Worm (Caenorhabditis elegans) whole organism, L4 larva: ENCODE data around the gene F19G12.1.

Experiments used
- F49E8.2 ChIP-seq: sonication (generic microtip); optimal IDR thresholded peaks from 2 replicates; lab custom pipeline; 2016; ENCODE audit warnings: missing compliant biosample characterization, mild to moderate bottlenecking, missing genetic modification characterization, borderline replicate concordance
- Y48G9A.11 ChIP-seq: fragments of 200-800 bp; sonication (Bioruptor generic); IDR thresholded peaks from 2 replicates; pipeline ENCODE4 v1.3.6; 2022; ENCODE audit warnings: missing genetic modification reagents, missing genetic modification characterization, missing compliant biosample characterization
- ZK337.2 ChIP-seq: fragments of 200-800 bp; sonication (Bioruptor generic); IDR thresholded peaks from 2 replicates; pipeline ENCODE4 v1.3.6; 2022; ENCODE audit warnings: missing genetic modification reagents, missing genetic modification characterization, missing compliant biosample characterization
- ZK546.5 ChIP-seq, 2 experiments: sonication (generic microtip); optimal IDR thresholded peaks; 2 replicates each; lab custom pipeline; 2017; ENCODE audit warnings: missing biosample characterization in 2 of 2, missing genetic modification characterization in 2 of 2
- ama-1 ChIP-seq: fragments of 150-350 bp; optimal IDR thresholded peaks from 2 replicates; lab custom pipeline; 2014; ENCODE audit warnings: inconsistent platforms, mixed read lengths
- arid-1 ChIP-seq: fragments of 200-800 bp; sonication (Bioruptor generic); conservative IDR thresholded peaks from 2 replicates; pipeline ENCODE4 v1.3.6; 2022; ENCODE audit warnings: missing genetic modification reagents, missing genetic modification characterization, missing compliant biosample characterization
- ceh-28 ChIP-seq: fragments of 150-350 bp; optimal IDR thresholded peaks from 2 replicates; lab custom pipeline; 2014; ENCODE audit warnings: missing biosample characterization, missing genetic modification reagents, missing genetic modification characterization
- ceh-32 ChIP-seq: sonication (generic microtip); optimal IDR thresholded peaks from 2 replicates; lab custom pipeline; 2016; ENCODE audit warnings: mild to moderate bottlenecking, missing genetic modification characterization, missing compliant biosample characterization; ENCODE audit not compliant: poor library complexity
- ceh-62 ChIP-seq: sonication (generic microtip); optimal IDR thresholded peaks from 2 replicates; lab custom pipeline; 2017; ENCODE audit warnings: missing biosample characterization, missing genetic modification characterization
- ceh-82 ChIP-seq: sonication (generic microtip); optimal IDR thresholded peaks from 2 replicates; lab custom pipeline; 2017; ENCODE audit warnings: missing biosample characterization, missing genetic modification characterization
- ces-1 ChIP-seq: fragments of 150-350 bp; sonication (generic microtip); optimal IDR thresholded peaks from 4 replicates; lab custom pipeline; 2014; ENCODE audit warnings: missing biosample characterization, missing genetic modification reagents, missing genetic modification characterization
- ctbp-1 ChIP-seq: fragments of 200-800 bp; sonication (Bioruptor generic); IDR thresholded peaks from 2 replicates; pipeline ENCODE4 v1.3.6; 2022; ENCODE audit warnings: missing genetic modification reagents, missing genetic modification characterization, missing compliant biosample characterization
- daf-12 ChIP-seq: fragments of 150-350 bp; optimal IDR thresholded peaks from 2 replicates; lab custom pipeline; 2014; ENCODE audit warnings: missing biosample characterization, missing genetic modification reagents, missing genetic modification characterization
- daf-16 ChIP-seq, 3 experiments: sonication (generic microtip); optimal IDR thresholded peaks; 2 replicates each; lab custom pipeline; 2016 to 2017; ENCODE audit warnings: missing genetic modification characterization in 3 of 3, missing genetic modification reagents in 3 of 3, mild to moderate bottlenecking in 2 of 3, missing compliant biosample characterization in 2 of 3, missing biosample characterization in 1 of 3, moderate library complexity in 1 of 3
- dmd-8 ChIP-seq: fragments of 200-800 bp; sonication (Bioruptor generic); IDR thresholded peaks from 2 replicates; pipeline ENCODE4 v1.3.6; 2022; ENCODE audit warnings: missing genetic modification characterization, missing compliant biosample characterization
- dpl-1 ChIP-seq: fragments of 150-350 bp; optimal IDR thresholded peaks from 2 replicates; lab custom pipeline; 2014; ENCODE audit warnings: missing biosample characterization, missing genetic modification reagents, missing genetic modification characterization
- duxl-1 ChIP-seq: sonication (generic microtip); optimal IDR thresholded peaks from 2 replicates; lab custom pipeline; 2016; ENCODE audit warnings: mild to moderate bottlenecking, missing genetic modification characterization, moderate library complexity, missing compliant biosample characterization; ENCODE audit not compliant: poor library complexity
- egl-43 ChIP-seq: fragments of 200-800 bp; sonication (Bioruptor generic); IDR thresholded peaks from 2 replicates; pipeline ENCODE4 v1.3.6; 2022; ENCODE audit warnings: missing genetic modification reagents, missing genetic modification characterization, missing compliant biosample characterization
- fkh-10 ChIP-seq: fragments of 150-350 bp; optimal IDR thresholded peaks from 2 replicates; lab custom pipeline; 2014; ENCODE audit warnings: missing biosample characterization, missing genetic modification reagents, missing genetic modification characterization
- fos-1 ChIP-seq: fragments of 150-350 bp; optimal IDR thresholded peaks from 2 replicates; lab custom pipeline; 2014; ENCODE audit warnings: missing biosample characterization, missing genetic modification characterization
- gei-8 ChIP-seq: fragments of 200-800 bp; sonication (Bioruptor generic); optimal IDR thresholded peaks from 2 replicates; lab custom pipeline; 2018; ENCODE audit warnings: mild to moderate bottlenecking, missing genetic modification characterization, missing compliant biosample characterization
- hmg-1.1 ChIP-seq: fragments of 200-800 bp; sonication (Bioruptor generic); IDR thresholded peaks from 2 replicates; pipeline ENCODE4 v1.3.6; 2022; ENCODE audit warnings: missing genetic modification reagents, missing genetic modification characterization, missing compliant biosample characterization
- jun-1 ChIP-seq: fragments of 150-350 bp; optimal IDR thresholded peaks from 2 replicates; lab custom pipeline; 2014; ENCODE audit warnings: missing biosample characterization, missing genetic modification reagents, missing genetic modification characterization
- lim-7 ChIP-seq: fragments of 200-800 bp; sonication (Bioruptor generic); IDR thresholded peaks from 2 replicates; pipeline ENCODE4 v1.3.6; 2022; ENCODE audit warnings: missing genetic modification characterization, missing compliant biosample characterization
- lin-1 ChIP-seq: fragments of 200-800 bp; sonication (Bioruptor generic); IDR thresholded peaks from 2 replicates; pipeline ENCODE4 v1.3.6; 2022; ENCODE audit warnings: missing genetic modification reagents, missing genetic modification characterization, missing compliant biosample characterization
- lin-15B ChIP-seq: fragments of 150-350 bp; sonication (generic microtip); optimal IDR thresholded peaks from 3 replicates; lab custom pipeline; 2014; ENCODE audit warnings: missing biosample characterization, missing genetic modification characterization
- lin-38 ChIP-seq: fragments of 200-800 bp; sonication (Bioruptor generic); IDR thresholded peaks from 2 replicates; pipeline ENCODE4 v1.3.6; 2022; ENCODE audit warnings: missing genetic modification reagents, missing genetic modification characterization, missing compliant biosample characterization
- lir-3 ChIP-seq: sonication (generic microtip); optimal IDR thresholded peaks from 2 replicates; lab custom pipeline; 2016; ENCODE audit warnings: mild to moderate bottlenecking, missing genetic modification characterization, missing compliant biosample characterization
- madf-5 ChIP-seq, 2 experiments: fragments of 200-800 bp; sonication (Bioruptor generic); IDR thresholded peaks; 2 replicates each; pipeline ENCODE4 v1.3.6; 2022; ENCODE audit warnings: missing compliant biosample characterization in 2 of 2, missing genetic modification characterization in 2 of 2
- madf-9 ChIP-seq: fragments of 200-800 bp; sonication (Bioruptor generic); conservative IDR thresholded peaks from 2 replicates; pipeline ENCODE4 v1.3.6; 2022; ENCODE audit warnings: missing genetic modification reagents, missing genetic modification characterization, missing compliant biosample characterization
- mdl-1 ChIP-seq, 2 experiments: fragments of 150-350 bp in 1 of 2; sonication (generic microtip) in 1 of 2; optimal IDR thresholded peaks; 2 replicates each; lab custom pipeline; 2014 to 2017; ENCODE audit warnings: missing biosample characterization in 2 of 2, missing genetic modification characterization in 2 of 2
- mes-2 ChIP-seq: sonication (generic microtip); optimal IDR thresholded peaks from 2 replicates; lab custom pipeline; 2016; ENCODE audit warnings: missing genotype, mild to moderate bottlenecking, missing genetic modification characterization, missing compliant biosample characterization; ENCODE audit not compliant: poor library complexity, severe bottlenecking
- nhr-10 ChIP-seq: fragments of 150-350 bp; optimal IDR thresholded peaks from 2 replicates; lab custom pipeline; 2014; ENCODE audit warnings: missing biosample characterization, missing genetic modification characterization
- nhr-11 ChIP-seq: fragments of 150-350 bp; optimal IDR thresholded peaks from 2 replicates; lab custom pipeline; 2014; ENCODE audit warnings: missing biosample characterization, missing genetic modification characterization
- nhr-237 ChIP-seq: sonication (generic microtip); optimal IDR thresholded peaks from 2 replicates; lab custom pipeline; 2017; ENCODE audit warnings: missing biosample characterization, missing genetic modification characterization
- nhr-42 ChIP-seq: fragments of 200-800 bp; sonication (Bioruptor generic); IDR thresholded peaks from 2 replicates; pipeline ENCODE4 v1.3.6; 2022; ENCODE audit warnings: missing genetic modification characterization, missing compliant biosample characterization
- nhr-48 ChIP-seq: sonication (generic microtip); optimal IDR thresholded peaks from 2 replicates; lab custom pipeline; 2016; ENCODE audit warnings: mild to moderate bottlenecking, missing genetic modification characterization, missing compliant biosample characterization
- nhr-6 ChIP-seq: fragments of 150-350 bp; optimal IDR thresholded peaks from 2 replicates; lab custom pipeline; 2014; ENCODE audit warnings: missing biosample characterization, missing genetic modification characterization
- rbr-2 ChIP-seq: sonication (generic microtip); optimal IDR thresholded peaks from 2 replicates; lab custom pipeline; 2016; ENCODE audit warnings: missing genotype, missing genetic modification characterization, missing compliant biosample characterization
- skn-1 ChIP-seq: fragments of 150-350 bp; optimal IDR thresholded peaks from 2 replicates; lab custom pipeline; 2014; ENCODE audit warnings: missing biosample characterization, missing genetic modification characterization
- snpc-1.2 ChIP-seq: fragments of 200-800 bp; sonication (Bioruptor generic); IDR thresholded peaks from 2 replicates; pipeline ENCODE4 v1.3.6; 2022; ENCODE audit warnings: missing genetic modification reagents, missing genetic modification characterization, missing compliant biosample characterization
- snpc-4 ChIP-seq: fragments of 150-350 bp; optimal IDR thresholded peaks from 2 replicates; lab custom pipeline; 2014; ENCODE audit warnings: missing biosample characterization, missing genetic modification characterization
- tra-1 ChIP-seq: fragments of 200-800 bp; sonication (Bioruptor generic); IDR thresholded peaks from 2 replicates; pipeline ENCODE4 v1.3.6; 2022; ENCODE audit warnings: missing genetic modification reagents, missing genetic modification characterization, missing compliant biosample characterization
- unc-62 ChIP-seq, 3 experiments: fragments of 150-350 bp in 1 of 3; sonication (generic microtip); optimal IDR thresholded peaks in 2 of 3; peaks in 1 of 3; 1 replicate in 1 of 3; 2 replicates in 2 of 3; lab custom pipeline; 2014 to 2017; ENCODE audit warnings: missing biosample characterization in 3 of 3, missing genetic modification characterization in 3 of 3, missing genetic modification reagents in 3 of 3, missing genotype in 1 of 3
- zag-1 ChIP-seq: fragments of 150-350 bp; optimal IDR thresholded peaks from 2 replicates; lab custom pipeline; 2014; ENCODE audit warnings: missing biosample characterization, missing genetic modification characterization
- zfp-3 ChIP-seq: fragments of 200-800 bp; sonication (Bioruptor generic); conservative IDR thresholded peaks from 2 replicates; pipeline ENCODE4 v1.3.6; 2022; ENCODE audit warnings: missing genetic modification reagents, missing genetic modification characterization, missing compliant biosample characterization
- zip-2 ChIP-seq: fragments of 150-350 bp; optimal IDR thresholded peaks from 2 replicates; lab custom pipeline; 2014; ENCODE audit warnings: missing biosample characterization, missing genetic modification characterization

The F19G12.1 gene

ce11 chrX:1453770-1454169 lies 23.0 kb downstream of the F19G12.1 start, which contains the start of gene cebp-1 (continued):
- TF ChIP-seq daf-16 (GFP tag; optimal IDR thresholded peaks at IDR 0.05; lab: Kevin White, UChicago) (no peak), daf-16 (tag; optimal IDR thresholded peaks at IDR 0.05; lab: Kevin White, UChicago) (peak; percentile 67), nhr-48 (no peak), rbr-2 (no peak), mes-2 (peak; percentile 50), ZK337.2 (no peak), hmg-1.1 (no peak), F49E8.2 (tag; lab: Kevin White, UChicago) (no peak), tra-1 (GFP tag; lab: Robert Waterston, UW) (no peak), unc-62 (GFP tag; optimal IDR thresholded peaks at IDR 0.05 in 1 of 2; lab: Kevin White, UChicago) (peak in 1 of 2 experiments; percentile 88), unc-62 (tag; optimal IDR thresholded peaks at IDR 0.05; lab: Kevin White, UChicago) (no peak)

- peak; percentile 99 for TF ChIP-seq zip-2
- TF ChIP-seq lin-1 (GFP tag; lab: Robert Waterston, UW), result peak; percentile 91
- peak; percentile 41 for TF ChIP-seq dpl-1
- peak; percentile 86 for TF ChIP-seq arid-1 (GFP tag; lab: Robert Waterston, UW)
- peak; percentile 10 for TF ChIP-seq lir-3
- TF ChIP-seq mdl-1 (tag; optimal IDR thresholded peaks at IDR 0.05; lab: Kevin White, UChicago), result peak; percentile 84 to 95
- no peak for TF ChIP-seq ama-1
- TF ChIP-seq mes-2, result peak; percentile 72
- peak in 1 of 2 experiments; percentile 67 for TF ChIP-seq daf-16 (GFP tag; optimal IDR thresholded peaks at IDR 0.05; lab: Kevin White, UChicago)
- peak; percentile 80 for TF ChIP-seq daf-16 (tag; optimal IDR thresholded peaks at IDR 0.05; lab: Kevin White, UChicago)
- TF ChIP-seq ctbp-1 (GFP tag; lab: Robert Waterston, UW), result peak; percentile 67
- TF ChIP-seq duxl-1 (tag; lab: Kevin White, UChicago), result peak; percentile 64
- peak; percentile 60 for TF ChIP-seq gei-8 (GFP tag; lab: Kevin White, UChicago)
- no peak for TF ChIP-seq skn-1 (tag; lab: Kevin White, UChicago)
- TF ChIP-seq ceh-28 (tag; lab: Kevin White, UChicago), result no peak
- TF ChIP-seq fkh-10, result peak; percentile 45
- 0 out of 2 replicates have a peak, but pooled peaks have one; percentile 22 for TF ChIP-seq zfp-3 (GFP tag; lab: Robert Waterston, UW)
- no peak for TF ChIP-seq lin-15B (tag; lab: Kevin White, UChicago)
- TF ChIP-seq jun-1 (tag; lab: Kevin White, UChicago), result peak; percentile 96
- TF ChIP-seq lin-38 (GFP tag; lab: Robert Waterston, UW), result peak; percentile 66
- peak in 1 of 2 experiments; percentile 32; a peak in 1 of 4 replicates for TF ChIP-seq madf-5 (GFP tag; IDR thresholded peaks at IDR 0.05; lab: Robert Waterston, UW)
- no peak for TF ChIP-seq ZK546.5 (tag; optimal IDR thresholded peaks at IDR 0.05; lab: Kevin White, UChicago)
- TF ChIP-seq egl-43 (GFP tag; lab: Robert Waterston, UW), result peak; percentile 89
- TF ChIP-seq madf-9, result peak; percentile 51; the same call in 1 of the 2 replicates
- no peak for TF ChIP-seq F49E8.2 (tag; lab: Kevin White, UChicago)
- TF ChIP-seq nhr-237, result no peak
- TF ChIP-seq ceh-32 (tag; lab: Kevin White, UChicago), result peak; percentile 10
- TF ChIP-seq ceh-82 (tag; lab: Kevin White, UChicago), result no peak
- TF ChIP-seq tra-1 (GFP tag; lab: Robert Waterston, UW), result peak; percentile 84
- TF ChIP-seq dmd-8 (GFP tag; lab: Robert Waterston, UW), result peak; percentile 61; the same call in 1 of the 2 replicates
- TF ChIP-seq nhr-48, result peak; percentile 90
- no peak; the same call in 1 of the 2 replicates for TF ChIP-seq nhr-42
- TF ChIP-seq nhr-10 (tag; lab: Kevin White, UChicago), result peak; percentile 80
- TF ChIP-seq daf-12 (tag; lab: Kevin White, UChicago), result no peak
- TF ChIP-seq snpc-1.2 (GFP tag; lab: Robert Waterston, UW), result no peak
- no peak for TF ChIP-seq ZK337.2
- peak; percentile 93 for TF ChIP-seq nhr-11 (tag; lab: Kevin White, UChicago)
- TF ChIP-seq ces-1, result no peak
- TF ChIP-seq snpc-4, result peak; percentile 28
- no peak for TF ChIP-seq lim-7 (GFP tag; lab: Robert Waterston, UW)
- peak; percentile 100 for TF ChIP-seq fos-1 (tag; lab: Kevin White, UChicago)
- peak in 1 of 2 experiments; percentile 97 for TF ChIP-seq unc-62 (GFP tag; optimal IDR thresholded peaks at IDR 0.05 in 1 of 2; lab: Kevin White, UChicago)
- no peak for TF ChIP-seq unc-62 (tag; optimal IDR thresholded peaks at IDR 0.05; lab: Kevin White, UChicago)
- TF ChIP-seq ceh-62 (tag; lab: Kevin White, UChicago), result no peak
- no peak for TF ChIP-seq zag-1 (tag; lab: Kevin White, UChicago)
- TF ChIP-seq Y48G9A.11 (GFP tag; lab: Robert Waterston, UW), result no peak
- peak; percentile 95 for TF ChIP-seq nhr-6 (tag; lab: Kevin White, UChicago)
Measured at ce11 chrX:1454385-1454784, 23.6 kb downstream of the F19G12.1 start.
